Worm (Caenorhabditis elegans) whole organism, young adult: Measurements from ENCODE around the gene ZK662.5.
A peak's percentile ranks its signal among the peaks of the same experiment; 100 is the strongest.

Source experiments
- B0261.1 ChIP-seq: sonication (generic microtip); optimal IDR thresholded peaks from 2 replicates; lab custom pipeline; 2016; ENCODE audit warnings: mild to moderate bottlenecking, missing genetic modification characterization, moderate library complexity, missing compliant biosample characterization
- F55B11.4 ChIP-seq: sonication (generic microtip); optimal IDR thresholded peaks from 2 replicates; lab custom pipeline; 2016; ENCODE audit warnings: missing compliant biosample characterization, missing genetic modification characterization, borderline replicate concordance; ENCODE audit not compliant: insufficient read depth
- T07F8.4 ChIP-seq: sonication (generic microtip); optimal IDR thresholded peaks from 2 replicates; lab custom pipeline; 2016; ENCODE audit warnings: mild to moderate bottlenecking, missing genetic modification characterization, moderate library complexity, missing compliant biosample characterization
- Y53F4B.3 ChIP-seq: fragments of 200-800 bp; sonication (Bioruptor generic); IDR thresholded peaks from 2 replicates; pipeline ENCODE4 v1.3.6; 2022; ENCODE audit warnings: missing genetic modification reagents, missing genetic modification characterization, missing compliant biosample characterization
- ama-1 ChIP-seq, 3 experiments: fragments of 150-350 bp in 1 of 3; sonication (generic microtip) in 2 of 3; optimal IDR thresholded peaks; 2 replicates each; lab custom pipeline; 2014 to 2018; ENCODE audit warnings: missing biosample characterization in 2 of 3, missing genetic modification characterization in 2 of 3, missing genetic modification reagents in 2 of 3
- ccch-3 ChIP-seq: fragments of 200-800 bp; sonication (Bioruptor generic); optimal IDR thresholded peaks from 2 replicates; lab custom pipeline; 2018; ENCODE audit warnings: mild to moderate bottlenecking, missing genetic modification characterization, missing compliant biosample characterization
- cebp-1 ChIP-seq, 2 experiments: fragments of 200-800 bp in 1 of 2; sonication (Bioruptor generic) in 1 of 2; sonication (generic microtip) in 1 of 2; IDR thresholded peaks in 1 of 2; optimal IDR thresholded peaks in 1 of 2; 2 replicates each; pipeline versions ENCODE4 v1.3.6 to Lab custom; 2017 to 2022; ENCODE audit warnings: missing compliant biosample characterization in 2 of 2, missing genetic modification characterization in 2 of 2, mild to moderate bottlenecking in 1 of 2, missing genetic modification reagents in 1 of 2, moderate library complexity in 1 of 2
- ceh-27 ChIP-seq: fragments of 200-800 bp; sonication (Bioruptor generic); optimal IDR thresholded peaks from 2 replicates; lab custom pipeline; 2018; ENCODE audit warnings: mild to moderate bottlenecking, missing genetic modification characterization, moderate library complexity, missing compliant biosample characterization
- ceh-58 ChIP-seq: fragments of 200-800 bp; sonication (Bioruptor generic); IDR thresholded peaks from 2 replicates; pipeline ENCODE4 v1.3.6; 2022; ENCODE audit warnings: missing genetic modification characterization, missing compliant biosample characterization
- egrh-3 ChIP-seq: fragments of 200-800 bp; sonication (Bioruptor generic); IDR thresholded peaks from 2 replicates; pipeline ENCODE4 v1.3.6; 2022; ENCODE audit warnings: missing genetic modification reagents, missing genetic modification characterization, missing compliant biosample characterization
- gei-17 ChIP-seq: fragments of 200-800 bp; sonication (Bioruptor generic); optimal IDR thresholded peaks from 2 replicates; lab custom pipeline; 2018; ENCODE audit warnings: mild to moderate bottlenecking, missing genetic modification characterization, missing compliant biosample characterization
- hlh-12 ChIP-seq: sonication (generic microtip); optimal IDR thresholded peaks from 2 replicates; lab custom pipeline; 2016; ENCODE audit warnings: missing genetic modification characterization, missing compliant biosample characterization
- hmg-1.2 ChIP-seq: fragments of 200-800 bp; sonication (Bioruptor generic); IDR thresholded peaks from 2 replicates; pipeline ENCODE4 v1.3.6; 2022; ENCODE audit warnings: missing genetic modification reagents, missing genetic modification characterization, missing compliant biosample characterization
- nhr-80 ChIP-seq: sonication (generic microtip); optimal IDR thresholded peaks from 2 replicates; lab custom pipeline; 2016; ENCODE audit warnings: missing genetic modification characterization, missing compliant biosample characterization
- rpc-1 ChIP-seq, 2 experiments: fragments of 150-350 bp in 1 of 2; sonication (generic microtip) in 1 of 2; optimal IDR thresholded peaks; 2 replicates each; lab custom pipeline; 2014 to 2018; ENCODE audit warnings: missing biosample characterization in 1 of 2, missing genetic modification characterization in 1 of 2, missing genetic modification reagents in 1 of 2, missing genotype in 1 of 2
- sdz-38 ChIP-seq: sonication (generic microtip); optimal IDR thresholded peaks from 2 replicates; lab custom pipeline; 2016; ENCODE audit warnings: missing genotype, missing genetic modification characterization, missing compliant biosample characterization
- snpc-4 ChIP-seq, 5 experiments: fragments of 150-350 bp in 1 of 5; sonication (generic microtip) in 4 of 5; optimal IDR thresholded peaks; 2 replicates each; lab custom pipeline; 2014 to 2018; ENCODE audit warnings: missing genetic modification characterization in 5 of 5, missing biosample characterization in 3 of 5, antibody characterized with exemption in 2 of 5, mild to moderate bottlenecking in 2 of 5, missing compliant biosample characterization in 2 of 5, missing genotype in 2 of 5, moderate library complexity in 2 of 5, missing genetic modification reagents in 1 of 5
- tbp1 ChIP-seq: fragments of 200-800 bp; sonication (Bioruptor generic); optimal IDR thresholded peaks from 2 replicates; lab custom pipeline; 2018; ENCODE audit warnings: mild to moderate bottlenecking, missing genetic modification characterization, missing compliant biosample characterization
- unc-62 ChIP-seq: fragments of 150-350 bp; optimal IDR thresholded peaks from 2 replicates; lab custom pipeline; 2014; ENCODE audit warnings: missing biosample characterization, missing genetic modification reagents, missing genetic modification characterization
- zfh-2 ChIP-seq: fragments of 200-800 bp; sonication (Bioruptor generic); conservative IDR thresholded peaks from 2 replicates; pipeline ENCODE4 v1.3.6; 2022; ENCODE audit warnings: missing genetic modification reagents, missing genetic modification characterization, missing compliant biosample characterization
- ztf-18 ChIP-seq: sonication (generic microtip); optimal IDR thresholded peaks from 2 replicates; lab custom pipeline; 2016; ENCODE audit warnings: missing genotype, mild to moderate bottlenecking, missing genetic modification characterization, missing compliant biosample characterization

The ZK662.5 gene

ce11 chrX:15769895-15770559 is 48.6 kb downstream of the ZK662.5 start:
- TF ChIP-seq B0261.1 (peak; percentile 50), hlh-12 (no peak), Y53F4B.3 (no peak), rpc-1 (optimal IDR thresholded peaks at IDR 0.05; lab: Kevin White, UChicago) (peak; percentile 44), rpc-1 (tag; optimal IDR thresholded peaks at IDR 0.05; lab: Kevin White, UChicago) (peak; percentile 70), ztf-18 (tag; lab: Kevin White, UChicago) (no peak), nhr-80 (tag; lab: Kevin White, UChicago) (peak; percentile 5), snpc-4 (GFP tag; optimal IDR thresholded peaks at IDR 0.05; lab: Kevin White, UChicago) (no peak), snpc-4 (tag; optimal IDR thresholded peaks at IDR 0.05; lab: Kevin White, UChicago) (peak in 1 of 4 experiments; percentile 65), tbp1 (GFP tag; lab: Kevin White, UChicago) (peak; percentile 83)

DNA sequence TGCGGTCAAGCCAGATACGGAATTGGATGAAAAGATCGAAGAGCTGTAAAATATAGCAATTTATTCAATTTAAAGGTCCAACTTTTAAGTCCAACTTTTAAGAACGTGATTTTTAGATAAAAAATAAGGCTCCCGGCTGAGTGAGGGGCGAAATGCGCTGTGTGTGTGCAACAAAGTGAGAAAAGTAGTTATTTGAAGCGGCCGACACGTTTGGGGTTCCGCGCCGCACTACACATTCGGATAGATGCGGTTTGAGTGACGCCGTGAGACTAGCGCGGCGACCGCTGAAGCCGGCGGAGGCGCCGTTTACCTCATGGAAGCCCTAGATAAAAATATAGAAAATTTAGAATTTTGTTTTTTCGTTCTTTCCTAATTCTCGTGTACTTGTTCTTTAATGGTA is 49.3 kb downstream of the ZK662.5 start:
- 0 out of 2 replicates have a peak, but pooled peaks have one; percentile 9 for TF ChIP-seq hmg-1.2
- no peak for TF ChIP-seq ama-1 (optimal IDR thresholded peaks at IDR 0.05; lab: Kevin White, UChicago)
- TF ChIP-seq ama-1 (GFP tag; optimal IDR thresholded peaks at IDR 0.05; lab: Kevin White, UChicago): no peak
- peak; percentile 48 for TF ChIP-seq zfh-2
- no peak for TF ChIP-seq snpc-4 (GFP tag; optimal IDR thresholded peaks at IDR 0.05; lab: Kevin White, UChicago)
- TF ChIP-seq snpc-4 (tag; optimal IDR thresholded peaks at IDR 0.05; lab: Kevin White, UChicago): peak in 2 of 4 experiments; percentile 75 to 82
- TF ChIP-seq gei-17: no peak

ce11 chrX:15771411-15771810 is 50.0 kb downstream of the ZK662.5 start, which contains the start of gene Y7A5A.1:
TSS of gene Y7A5A.1 (minus strand) at chrX:15771493.
- no peak for TF ChIP-seq ceh-27
- TF ChIP-seq T07F8.4 (tag; lab: Kevin White, UChicago): no peak
- TF ChIP-seq nhr-80 (tag; lab: Kevin White, UChicago): peak; percentile 53
- TF ChIP-seq ztf-18 (tag; lab: Kevin White, UChicago): no peak
- TF ChIP-seq unc-62 (GFP tag; lab: Kevin White, UChicago): no peak

DNA sequence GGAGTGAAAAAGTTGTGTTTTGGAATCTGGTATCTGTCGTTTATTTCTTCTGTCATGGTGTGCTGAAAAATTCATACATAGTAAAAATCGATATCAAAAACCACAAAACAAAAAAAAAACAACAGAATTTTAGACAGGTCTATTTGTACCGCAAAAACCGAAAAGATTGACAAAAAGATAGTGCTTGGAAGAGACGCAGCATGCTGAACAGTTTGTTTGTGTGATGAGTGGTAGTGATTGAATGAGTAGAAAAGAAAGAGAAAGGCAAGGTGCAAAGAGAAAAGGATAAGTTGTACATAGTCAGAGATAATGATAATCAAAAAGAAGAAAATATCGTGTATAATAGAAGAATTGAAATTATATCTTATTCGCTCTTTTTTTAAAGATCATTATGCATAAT is 51.2 kb downstream of the ZK662.5 start, which contains the start of gene Y7A5A.2:
Gene Y7A5A.2, minus strand, starts transcription at position 62 of the 400 bp plus-strand sequence.
- TF ChIP-seq hmg-1.2: peak; percentile 19; the same call in 1 of the 2 replicates
- TF ChIP-seq ceh-58 (GFP tag; lab: Robert Waterston, UW): no peak
- no peak for TF ChIP-seq sdz-38
- no peak for TF ChIP-seq F55B11.4
- TF ChIP-seq ccch-3 (GFP tag; lab: Kevin White, UChicago): no peak
- TF ChIP-seq hlh-12: no peak
- no peak for TF ChIP-seq egrh-3 (GFP tag; lab: Robert Waterston, UW)
- no peak for TF ChIP-seq cebp-1 (GFP tag; IDR thresholded peaks at IDR 0.05; lab: Robert Waterston, UW)
- no peak for TF ChIP-seq cebp-1 (tag; optimal IDR thresholded peaks at IDR 0.05; lab: Kevin White, UChicago)
